2 worm cellular contexts compared by ENCODE assay signal in genomic region chrV:19276354-19276753, ce11.
TF ChIP-seq lines count a peak whose summit lies in the region.

No protein-coding gene starts in this region.

TF ChIP-seq in whole organism, L4 larva, 104 proteins besides CTCF, POLR2A, EP300 and RAD21:
- TF ChIP-seq aha-1 (tag; lab: Kevin White, UChicago) (peak; percentile 65), ctbp-1 (GFP tag; IDR thresholded peaks at IDR 0.05; lab: Robert Waterston, UW) (no peak), fkh-10 (GFP tag; optimal IDR thresholded peaks at IDR 0.05; lab: Kevin White, UChicago) (no peak)

TF ChIP-seq in whole organism, young adult, 124 proteins besides CTCF, POLR2A, EP300 and RAD21:
- TF ChIP-seq nhr-120 (GFP tag; IDR thresholded peaks at IDR 0.05; lab: Robert Waterston, UW): 0 out of 2 replicates have a peak, but pooled peaks have one; percentile 58
- TF ChIP-seq mxl-1 (tag; optimal IDR thresholded peaks at IDR 0.05; lab: Kevin White, UChicago): no peak
- no peak for TF ChIP-seq xnd-1 (tag; optimal IDR thresholded peaks at IDR 0.05; lab: Kevin White, UChicago)
- TF ChIP-seq fkh-3 (tag; optimal IDR thresholded peaks at IDR 0.05; lab: Kevin White, UChicago): no peak
